Worm (Caenorhabditis elegans): ENCODE results near the gene F09C6.15.

Gene F09C6.15

DNA sequence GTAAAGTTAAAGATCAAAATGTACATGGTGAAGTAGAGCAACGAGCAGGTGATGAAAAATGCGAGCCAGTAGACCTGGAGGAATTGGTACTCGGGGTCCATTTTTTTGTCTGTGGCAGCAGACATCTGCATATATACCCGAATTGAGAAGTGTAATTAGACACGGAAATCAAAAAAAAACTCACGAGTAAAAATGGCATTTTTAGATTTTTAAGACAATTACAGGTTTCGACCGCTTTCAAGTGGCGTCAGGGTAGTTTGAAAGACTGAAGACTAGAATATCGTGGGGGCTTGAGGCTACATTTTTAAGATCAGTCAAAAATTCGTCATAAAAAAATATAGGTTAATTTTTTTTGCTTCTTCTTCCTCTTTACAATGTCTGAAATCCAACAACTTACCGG is 9.2 kb downstream of the F09C6.15 start, which contains the start of gene srd-68:
Gene srd-68 (minus strand): TSS at position 101 of the 400 bp plus-strand sequence.
- TF ChIP-seq ztf-29 (GFP tag; IDR thresholded peaks at IDR 0.05), result no peak
- no peak for TF ChIP-seq tab-1 (GFP tag; IDR thresholded peaks at IDR 0.05)
- TF ChIP-seq med-1 (GFP tag; optimal IDR thresholded peaks at IDR 0.05; ENCODE audit: insufficient read depth), result no peak
- TF ChIP-seq ztf-23 (GFP tag; IDR thresholded peaks at IDR 0.05), result no peak
- TF ChIP-seq ref-1 (GFP tag; conservative IDR thresholded peaks at IDR 0.05), result no peak
- TF ChIP-seq T22C8.4 (GFP tag; IDR thresholded peaks at IDR 0.05), result no peak
- no peak for TF ChIP-seq cog-1 (tag; optimal IDR thresholded peaks at IDR 0.05)
- no peak for TF ChIP-seq flt-1 (GFP tag; IDR thresholded peaks at IDR 0.05)
- no peak for TF ChIP-seq klf-2 (GFP tag; conservative IDR thresholded peaks at IDR 0.05)

DNA sequence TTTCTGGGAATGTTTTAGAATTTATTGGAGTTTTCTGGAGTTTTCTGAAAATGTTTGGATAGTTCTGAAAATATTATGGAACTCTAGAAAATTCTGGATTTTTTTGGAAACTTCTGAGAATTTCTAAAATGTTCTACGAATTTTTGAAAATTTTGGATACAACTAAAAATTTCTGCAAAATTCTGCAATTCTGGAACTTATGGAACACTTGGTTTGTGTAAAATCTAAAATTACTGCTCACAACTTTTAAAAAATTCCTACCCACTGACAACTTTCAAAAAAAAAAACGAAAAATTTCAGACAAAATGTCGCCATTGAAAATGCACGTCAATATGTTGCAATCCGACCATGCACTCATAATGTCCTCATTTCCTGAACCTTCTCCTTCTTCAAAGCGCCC is 11.1 kb downstream of the F09C6.15 start, which contains the start of gene nhr-262:
Gene nhr-262 (plus strand): TSS at position 301 of the 400 bp plus-strand sequence.
- TF ChIP-seq ref-1 (GFP tag; conservative IDR thresholded peaks at IDR 0.05) (no peak), ztf-29 (GFP tag; IDR thresholded peaks at IDR 0.05) (no peak), ztf-23 (GFP tag; IDR thresholded peaks at IDR 0.05) (no peak), cog-1 (tag; optimal IDR thresholded peaks at IDR 0.05) (no peak), med-1 (GFP tag; optimal IDR thresholded peaks at IDR 0.05; ENCODE audit: insufficient read depth) (no peak), tab-1 (GFP tag; IDR thresholded peaks at IDR 0.05) (no peak), klf-2 (GFP tag; conservative IDR thresholded peaks at IDR 0.05) (no peak), flt-1 (GFP tag; IDR thresholded peaks at IDR 0.05) (no peak), T22C8.4 (GFP tag; IDR thresholded peaks at IDR 0.05) (no peak)

DNA sequence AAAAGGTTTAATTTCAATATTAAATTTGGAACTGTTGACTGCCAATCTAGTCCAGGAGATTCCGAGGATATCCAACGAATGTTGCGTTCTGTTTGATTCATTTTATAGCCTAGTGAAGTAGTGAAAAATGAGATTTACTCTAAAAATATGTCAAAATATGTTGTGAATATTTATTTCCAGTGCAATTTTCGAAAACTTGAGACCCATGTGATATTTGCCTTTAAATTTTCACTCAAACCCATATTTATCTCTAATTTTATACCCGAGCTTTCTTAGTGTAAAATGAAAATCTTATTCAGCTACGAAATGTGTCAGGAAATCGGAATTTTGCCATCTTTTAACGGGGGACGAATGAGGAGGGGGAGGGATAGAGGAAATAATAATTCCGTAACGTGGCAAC is 16.3 kb downstream of the F09C6.15 start, which contains the start of gene F09C6.16:
Gene F09C6.16 (minus strand): TSS at position 101 of the 400 bp plus-strand sequence.
- TF ChIP-seq ztf-23 (GFP tag; IDR thresholded peaks at IDR 0.05) (no peak), cog-1 (tag; optimal IDR thresholded peaks at IDR 0.05) (no peak), ztf-29 (GFP tag; IDR thresholded peaks at IDR 0.05) (no peak), klf-2 (GFP tag; conservative IDR thresholded peaks at IDR 0.05) (no peak), med-1 (GFP tag; optimal IDR thresholded peaks at IDR 0.05; ENCODE audit: insufficient read depth) (no peak), tab-1 (GFP tag; IDR thresholded peaks at IDR 0.05) (no peak), T22C8.4 (GFP tag; IDR thresholded peaks at IDR 0.05) (no peak), ref-1 (GFP tag; conservative IDR thresholded peaks at IDR 0.05) (no peak), flt-1 (GFP tag; IDR thresholded peaks at IDR 0.05) (no peak)

DNA sequence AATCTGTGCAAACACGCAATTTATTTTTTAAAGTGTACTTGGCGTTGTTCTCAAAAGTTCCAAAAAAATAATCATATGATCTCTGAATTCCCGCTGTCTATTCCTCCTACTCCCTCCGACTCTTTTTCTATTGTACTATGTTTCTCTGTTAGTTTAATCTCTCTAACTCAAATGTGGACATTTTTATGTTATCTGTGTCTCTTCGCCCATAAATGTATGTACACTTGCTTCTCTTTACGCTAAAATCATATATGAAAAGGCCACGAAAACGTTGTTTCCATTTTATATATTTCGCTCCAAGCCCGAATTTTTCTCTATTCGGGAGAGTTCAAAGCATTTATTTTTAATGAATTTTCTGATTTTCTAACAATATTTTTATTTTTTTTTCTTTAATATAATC is 17.3 kb downstream of the F09C6.15 start:
- TF ChIP-seq tab-1 (GFP tag; IDR thresholded peaks at IDR 0.05) (no peak), cog-1 (tag; optimal IDR thresholded peaks at IDR 0.05) (no peak), flt-1 (GFP tag; IDR thresholded peaks at IDR 0.05) (no peak), med-1 (GFP tag; optimal IDR thresholded peaks at IDR 0.05; ENCODE audit: insufficient read depth) (no peak), T22C8.4 (GFP tag; IDR thresholded peaks at IDR 0.05) (no peak), ztf-23 (GFP tag; IDR thresholded peaks at IDR 0.05) (no peak), klf-2 (GFP tag; conservative IDR thresholded peaks at IDR 0.05) (no peak), ref-1 (GFP tag; conservative IDR thresholded peaks at IDR 0.05) (no peak), ztf-29 (GFP tag; IDR thresholded peaks at IDR 0.05) (no peak)

DNA sequence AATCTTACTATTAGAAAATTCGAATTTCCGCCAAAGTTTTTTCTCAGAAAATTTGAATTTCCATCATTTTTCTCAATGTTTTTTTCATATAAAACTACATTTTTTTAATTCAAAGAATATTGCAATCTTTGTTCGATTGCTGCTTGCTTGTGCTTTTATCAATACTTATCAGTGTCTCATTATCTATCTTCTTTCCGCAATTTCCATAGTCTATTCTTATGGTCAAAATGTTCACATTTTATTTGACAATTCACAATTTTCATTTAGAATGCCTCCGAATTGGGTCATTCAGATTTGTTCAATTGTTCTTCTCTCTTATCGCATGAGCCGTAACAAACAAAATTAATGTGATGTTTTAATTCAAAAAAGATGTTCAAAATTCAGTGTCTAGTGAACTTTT is 17.8 kb downstream of the F09C6.15 start:
- TF ChIP-seq ref-1 (GFP tag; conservative IDR thresholded peaks at IDR 0.05) (no peak), ztf-23 (GFP tag; IDR thresholded peaks at IDR 0.05) (no peak), med-1 (GFP tag; optimal IDR thresholded peaks at IDR 0.05; ENCODE audit: insufficient read depth) (no peak)

DNA sequence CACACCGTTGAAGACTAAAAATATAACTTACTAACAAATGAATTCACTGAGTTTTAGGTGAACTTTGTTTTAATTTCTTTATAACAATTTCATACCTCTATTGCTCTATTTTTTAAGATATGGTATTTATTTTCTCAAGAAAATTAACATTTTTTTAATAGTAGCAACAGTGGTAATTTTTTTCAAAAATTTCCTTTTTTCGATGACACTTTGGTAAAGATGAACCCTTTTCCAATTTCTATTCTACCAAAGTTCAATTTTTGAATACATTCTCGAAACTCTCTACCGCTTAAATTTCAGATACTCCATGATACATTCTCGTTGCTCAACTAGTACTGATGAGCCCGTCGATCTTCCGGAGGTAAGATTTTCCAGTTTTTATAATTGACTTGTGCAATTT is 18.4 kb downstream of the F09C6.15 start, which contains the start of gene nhr-116:
Gene nhr-116 (plus strand): TSS at position 301 of the 400 bp plus-strand sequence.
- TF ChIP-seq T22C8.4 (GFP tag; IDR thresholded peaks at IDR 0.05) (no peak), med-1 (GFP tag; optimal IDR thresholded peaks at IDR 0.05; ENCODE audit: insufficient read depth) (no peak), ztf-29 (GFP tag; IDR thresholded peaks at IDR 0.05) (no peak), ztf-23 (GFP tag; IDR thresholded peaks at IDR 0.05) (no peak), flt-1 (GFP tag; IDR thresholded peaks at IDR 0.05) (no peak), cog-1 (tag; optimal IDR thresholded peaks at IDR 0.05) (no peak), ref-1 (GFP tag; conservative IDR thresholded peaks at IDR 0.05) (no peak), klf-2 (GFP tag; conservative IDR thresholded peaks at IDR 0.05) (no peak), tab-1 (GFP tag; IDR thresholded peaks at IDR 0.05) (no peak)

DNA sequence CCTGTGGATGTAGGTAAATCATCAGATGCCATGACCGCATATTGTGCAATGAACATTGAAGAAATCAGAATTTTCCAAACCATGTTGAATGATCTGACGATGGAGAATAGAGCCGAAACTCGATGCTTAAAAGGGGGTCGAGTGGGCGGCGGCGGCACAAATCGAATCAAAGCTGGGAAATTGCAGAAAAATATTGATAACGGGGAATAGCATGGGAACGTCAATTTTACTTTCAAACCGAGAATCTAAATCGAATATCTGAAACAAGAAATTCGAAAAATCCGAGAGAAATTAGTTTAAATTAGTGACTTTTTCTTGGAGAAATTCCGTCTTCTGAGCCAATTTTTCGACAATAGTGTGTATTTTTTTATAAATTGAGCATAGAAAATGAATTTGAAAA is 22.5 kb downstream of the F09C6.15 start, which contains the start of gene F09C6.10:
Gene F09C6.10 (minus strand): TSS at position 101 of the 400 bp plus-strand sequence.
- TF ChIP-seq T22C8.4 (GFP tag; IDR thresholded peaks at IDR 0.05), result no peak
- no peak for TF ChIP-seq flt-1 (GFP tag; IDR thresholded peaks at IDR 0.05)
- TF ChIP-seq cog-1 (tag; optimal IDR thresholded peaks at IDR 0.05), result no peak
- no peak for TF ChIP-seq klf-2 (GFP tag; conservative IDR thresholded peaks at IDR 0.05)
- TF ChIP-seq tab-1 (GFP tag; IDR thresholded peaks at IDR 0.05), result no peak

DNA sequence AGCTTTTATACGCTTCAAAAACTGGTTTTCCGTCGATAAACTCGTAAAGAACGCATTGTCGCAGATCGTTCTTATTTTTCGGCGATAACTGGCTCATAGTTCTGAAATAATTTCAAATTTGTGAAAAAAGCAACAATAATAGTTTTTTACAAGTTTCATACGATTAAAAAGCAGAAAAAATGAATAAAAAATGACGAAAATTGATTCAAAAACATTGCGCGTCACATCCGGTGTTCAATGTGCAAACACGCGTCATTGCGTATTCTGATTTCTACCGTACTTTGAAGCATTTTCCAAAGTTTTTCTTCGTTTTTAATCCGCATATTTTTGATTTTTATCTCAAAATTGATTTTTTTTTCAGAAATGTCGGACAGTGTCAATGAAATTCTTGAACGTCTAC is 24.8 kb downstream of the F09C6.15 start, which contains the start of the genes fbxa-206 and Y102A5C.2:
Gene fbxa-206 (minus strand): TSS at position 101 of the 400 bp plus-strand sequence.
Gene Y102A5C.2 (plus strand): TSS at position 354 of the 400 bp plus-strand sequence.
- TF ChIP-seq ztf-29 (GFP tag; IDR thresholded peaks at IDR 0.05), result no peak
- TF ChIP-seq flt-1 (GFP tag; IDR thresholded peaks at IDR 0.05), result no peak
- no peak for TF ChIP-seq cog-1 (tag; optimal IDR thresholded peaks at IDR 0.05)

DNA sequence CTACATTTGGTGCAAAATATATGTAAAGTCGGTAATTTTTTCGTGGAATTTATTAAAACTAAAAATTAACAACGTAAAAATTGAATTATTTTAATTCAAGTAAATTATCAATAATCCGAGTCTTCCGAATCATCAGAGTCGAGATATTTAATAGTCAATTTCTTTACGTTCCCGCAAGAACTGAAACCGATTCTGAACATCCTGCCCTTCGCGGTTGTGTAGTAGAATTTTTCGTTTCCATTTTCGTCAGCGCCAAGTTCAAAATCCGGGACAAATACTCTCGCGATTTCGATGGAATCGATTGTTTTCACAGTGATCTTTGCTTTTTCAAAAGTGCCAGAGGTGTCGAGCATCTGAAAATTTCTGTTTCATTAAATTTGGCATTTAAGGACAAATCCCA is 26.1 kb downstream of the F09C6.15 start:
- TF ChIP-seq flt-1 (GFP tag; IDR thresholded peaks at IDR 0.05) (no peak), ref-1 (GFP tag; conservative IDR thresholded peaks at IDR 0.05) (no peak), ztf-29 (GFP tag; IDR thresholded peaks at IDR 0.05) (no peak), med-1 (GFP tag; optimal IDR thresholded peaks at IDR 0.05; ENCODE audit: insufficient read depth) (no peak), klf-2 (GFP tag; conservative IDR thresholded peaks at IDR 0.05) (no peak), tab-1 (GFP tag; IDR thresholded peaks at IDR 0.05) (no peak), cog-1 (tag; optimal IDR thresholded peaks at IDR 0.05) (no peak), ztf-23 (GFP tag; IDR thresholded peaks at IDR 0.05) (no peak), T22C8.4 (GFP tag; IDR thresholded peaks at IDR 0.05) (no peak)

DNA sequence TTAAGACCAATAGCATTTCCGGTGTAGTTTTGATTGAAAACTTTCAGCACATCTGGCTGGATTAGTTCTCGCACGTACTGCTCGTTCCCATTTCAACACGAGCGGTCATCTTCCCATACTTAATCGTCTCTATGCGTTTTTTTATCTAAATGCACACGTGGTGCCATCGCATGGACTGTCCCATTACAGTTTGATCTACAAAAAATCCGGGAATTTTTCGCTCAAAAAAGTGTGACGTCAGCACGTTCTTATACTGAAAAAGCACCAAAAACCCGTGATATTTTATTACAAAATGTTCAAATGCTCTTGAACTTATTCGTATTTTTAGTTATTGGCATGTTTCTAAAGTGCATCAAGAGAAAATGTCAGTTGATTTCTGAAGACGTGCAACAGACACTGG is 28.4 kb downstream of the F09C6.15 start, which contains the start of gene Y102A5C.4:
Gene Y102A5C.4 (plus strand): TSS at position 301 of the 400 bp plus-strand sequence.
- TF ChIP-seq tab-1 (GFP tag; IDR thresholded peaks at IDR 0.05), result no peak
- no peak for TF ChIP-seq flt-1 (GFP tag; IDR thresholded peaks at IDR 0.05)
- TF ChIP-seq ref-1 (GFP tag; conservative IDR thresholded peaks at IDR 0.05), result no peak
- TF ChIP-seq klf-2 (GFP tag; conservative IDR thresholded peaks at IDR 0.05), result no peak
- TF ChIP-seq ztf-23 (GFP tag; IDR thresholded peaks at IDR 0.05), result no peak
- TF ChIP-seq med-1 (GFP tag; optimal IDR thresholded peaks at IDR 0.05; ENCODE audit: insufficient read depth), result no peak
- no peak for TF ChIP-seq T22C8.4 (GFP tag; IDR thresholded peaks at IDR 0.05)
- no peak for TF ChIP-seq ztf-29 (GFP tag; IDR thresholded peaks at IDR 0.05)
- TF ChIP-seq cog-1 (tag; optimal IDR thresholded peaks at IDR 0.05), result no peak

Measured in whole organism, midembryonic.